Worm (Caenorhabditis elegans): Measurements from ENCODE around the gene eif-2Balpha.

- TF ChIP-seq mdl-1 (tag; optimal IDR thresholded peaks at IDR 0.05) (no peak), snpc-4 (tag; optimal IDR thresholded peaks at IDR 0.05) (no peak), lin-13 (GFP tag; optimal IDR thresholded peaks at IDR 0.05) (no peak), R02D3.7 (tag; optimal IDR thresholded peaks at IDR 0.05) (no peak), ama-1 (optimal IDR thresholded peaks at IDR 0.05) (no peak), ceh-16 (tag; optimal IDR thresholded peaks at IDR 0.05) (no peak), ztf-11 (tag; optimal IDR thresholded peaks at IDR 0.05) (no peak), zag-1 (tag; optimal IDR thresholded peaks at IDR 0.05) (no peak), unc-62 (GFP tag; optimal IDR thresholded peaks at IDR 0.05) (no peak), nhr-237 (tag; optimal IDR thresholded peaks at IDR 0.05) (no peak), ceh-82 (tag; optimal IDR thresholded peaks at IDR 0.05) (no peak)
Measured at ce11 chrIII:9568451-9568850, 25.5 kb downstream of the eif-2Balpha start, which contains the start of gene C48B4.13.

Data from whole organism, L2 larva.